Worm (Caenorhabditis elegans): ENCODE measurements around the gene T19H5.4.

- TF ChIP-seq mdt-29 (GFP tag; IDR thresholded peaks at IDR 0.05) (peak; percentile 93), ZK546.5 (tag; optimal IDR thresholded peaks at IDR 0.05) (no peak), F10B5.3 (tag; optimal IDR thresholded peaks at IDR 0.05) (no peak), ama-1 (optimal IDR thresholded peaks at IDR 0.05) (no peak)
Measured at ce11 chrII:9500926-9501325, 13.7 kb upstream of the T19H5.4 start.

Measured in whole organism, L4 larva.